Worm (Caenorhabditis elegans) whole organism, midembryonic: ENCODE data around the gene F38E1.3.

Experiments used
- T22C8.4 ChIP-seq: fragments of 200-800 bp; sonication (Bioruptor generic); IDR thresholded peaks from 2 replicates; pipeline ENCODE4 v1.3.6; 2022; ENCODE audit warnings: missing genetic modification characterization, missing compliant biosample characterization
- flt-1 ChIP-seq: fragments of 200-800 bp; sonication (Bioruptor generic); IDR thresholded peaks from 2 replicates; pipeline ENCODE4 v1.3.6; 2022; ENCODE audit warnings: missing genetic modification characterization, missing compliant biosample characterization
- ref-1 ChIP-seq: fragments of 200-800 bp; sonication (Bioruptor generic); conservative IDR thresholded peaks from 2 replicates; pipeline ENCODE4 v1.3.6; 2022; ENCODE audit warnings: missing genetic modification reagents, missing genetic modification characterization, missing compliant biosample characterization
- tab-1 ChIP-seq: fragments of 200-800 bp; sonication (Bioruptor generic); IDR thresholded peaks from 2 replicates; pipeline ENCODE4 v1.3.6; 2022; ENCODE audit warnings: missing genetic modification characterization, missing compliant biosample characterization

DNA sequence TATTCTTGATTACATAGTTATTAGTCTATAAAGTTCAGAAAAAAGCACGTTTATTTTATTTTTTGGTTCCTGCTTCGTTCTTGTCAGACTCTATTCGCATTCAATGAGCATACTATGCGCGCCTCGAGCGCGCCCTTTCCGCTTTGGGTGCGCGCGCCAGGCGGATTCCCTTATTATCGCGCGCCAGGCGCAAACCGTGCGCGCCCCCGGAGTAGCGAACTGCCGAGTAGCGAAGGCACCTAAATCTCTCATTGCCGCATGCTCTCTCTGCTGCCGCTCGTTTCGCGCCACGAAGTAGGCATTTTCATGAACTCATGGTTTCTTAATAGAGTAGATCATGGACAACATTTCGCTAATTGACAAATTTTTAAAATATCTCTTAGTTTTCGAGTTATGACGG lies 48.9 kb upstream of the F38E1.3 start:
- TF ChIP-seq tab-1 (GFP tag; lab: Robert Waterston, UW) (no peak), ref-1 (no peak), flt-1 (GFP tag; lab: Robert Waterston, UW) (no peak), T22C8.4 (GFP tag; lab: Robert Waterston, UW) (no peak)
